Fruit fly (Drosophila melanogaster): ENCODE measurements around the gene CG11425.

CG11425 gene

dm6 chr3L:22474081-22474845, at the start of gene CG11425:
Gene CG11425 (plus strand): TSS chr3L:22474795.
- TF ChIP-seq Gug (GFP tag; IDR thresholded peaks at IDR 0.05) (no peak), svp (GFP tag) (peak; percentile 97), salr (GFP tag; optimal IDR thresholded peaks at IDR 0.05) (no peak), vri (GFP tag; optimal IDR thresholded peaks at IDR 0.05) (peak; percentile 29), topi (GFP tag; optimal IDR thresholded peaks at IDR 0.05) (no peak), net (GFP tag; optimal IDR thresholded peaks at IDR 0.05) (no peak)

dm6 chr3L:22437111-22437510, 37.5 kb upstream of the CG11425 start:
- no peak for TF ChIP-seq CG15336 (GFP tag; IDR thresholded peaks at IDR 0.05)
- no peak for TF ChIP-seq Sox102F (GFP tag; optimal IDR thresholded peaks at IDR 0.05)
- no peak for TF ChIP-seq CG7368 (GFP tag; optimal IDR thresholded peaks at IDR 0.05)
- no peak for TF ChIP-seq CG6808 (GFP tag; optimal IDR thresholded peaks at IDR 0.05)
- no peak for TF ChIP-seq CG6276 (GFP tag; optimal IDR thresholded peaks at IDR 0.05)
- no peak for TF ChIP-seq Eip93F (GFP tag; optimal IDR thresholded peaks at IDR 0.05)
- TF ChIP-seq svp (GFP tag): no peak
- no peak for TF ChIP-seq CG32006 (GFP tag; optimal IDR thresholded peaks at IDR 0.05)
- TF ChIP-seq salr (GFP tag; optimal IDR thresholded peaks at IDR 0.05): no peak
- no peak for TF ChIP-seq CG31627 (GFP tag; optimal IDR thresholded peaks at IDR 0.05)
- TF ChIP-seq Sox14 (GFP tag; optimal IDR thresholded peaks at IDR 0.05): no peak
- no peak for TF ChIP-seq Hr4 (GFP tag; optimal IDR thresholded peaks at IDR 0.05)
- no peak for TF ChIP-seq CG6854 (GFP tag; optimal IDR thresholded peaks at IDR 0.05)
- TF ChIP-seq CG34406 (GFP tag; optimal IDR thresholded peaks at IDR 0.05): no peak
- TF ChIP-seq Eip75B (GFP tag; optimal IDR thresholded peaks at IDR 0.05): no peak
- no peak for TF ChIP-seq CG11762 (GFP tag; optimal IDR thresholded peaks at IDR 0.05; ENCODE audit: insufficient read depth)
- TF ChIP-seq CG8632 (GFP tag; optimal IDR thresholded peaks at IDR 0.05): no peak
- no peak for TF ChIP-seq CG3032 (tag; optimal IDR thresholded peaks at IDR 0.05)

- TF ChIP-seq Gug (GFP tag; IDR thresholded peaks at IDR 0.05) (no peak), Eip93F (GFP tag; optimal IDR thresholded peaks at IDR 0.05) (no peak), Hr38 (GFP tag; optimal IDR thresholded peaks at IDR 0.05) (no peak), Sox102F (GFP tag; optimal IDR thresholded peaks at IDR 0.05) (no peak), CG8319 (GFP tag; optimal IDR thresholded peaks at IDR 0.05) (no peak), Smox (GFP tag; optimal IDR thresholded peaks at IDR 0.05) (no peak), Met (GFP tag; optimal IDR thresholded peaks at IDR 0.05) (no peak), CG15336 (GFP tag; IDR thresholded peaks at IDR 0.05) (no peak), salr (GFP tag; optimal IDR thresholded peaks at IDR 0.05) (no peak), Eip75B (GFP tag; optimal IDR thresholded peaks at IDR 0.05) (no peak), CG8119 (GFP tag; IDR thresholded peaks at IDR 0.05) (no peak), CG6792 (GFP tag; optimal IDR thresholded peaks at IDR 0.05) (no peak), achi (GFP tag; optimal IDR thresholded peaks at IDR 0.05) (no peak), CG9139 (GFP tag; optimal IDR thresholded peaks at IDR 0.05) (no peak), CG8632 (GFP tag; optimal IDR thresholded peaks at IDR 0.05) (no peak), CG6854 (GFP tag; optimal IDR thresholded peaks at IDR 0.05) (no peak)
Measured at dm6 chr3L:22454368-22454767, 20.2 kb upstream of the CG11425 start, which contains the start of gene CG11449. Gene CG11449 (plus strand): TSS chr3L:22454373.

dm6 chr3L:22455953-22456488, 18.6 kb upstream of the CG11425 start:
- TF ChIP-seq dsx (GFP tag; optimal IDR thresholded peaks at IDR 0.05; ENCODE audit: poor library complexity, severe bottlenecking) (peak; percentile 96), Hr4 (GFP tag; optimal IDR thresholded peaks at IDR 0.05) (no peak)

dm6 chr3L:22458271-22458670, 16.3 kb upstream of the CG11425 start:
- TF ChIP-seq dac (GFP tag; optimal IDR thresholded peaks at IDR 0.05) (no peak), vri (GFP tag; optimal IDR thresholded peaks at IDR 0.05) (peak; percentile 51), CG31627 (GFP tag; optimal IDR thresholded peaks at IDR 0.05) (no peak), Smox (GFP tag; optimal IDR thresholded peaks at IDR 0.05) (no peak), CG3919 (GFP tag; optimal IDR thresholded peaks at IDR 0.05) (no peak), CG6808 (GFP tag; optimal IDR thresholded peaks at IDR 0.05) (no peak), CG7368 (GFP tag; optimal IDR thresholded peaks at IDR 0.05) (no peak), fd59A (GFP tag; optimal IDR thresholded peaks at IDR 0.05) (no peak)
